Comparison of ENCODE assay signal across 1 worm cellular context in genomic region chrIII:5639893-5640292, ce11.
TF ChIP-seq lines count a peak whose summit lies in the region.

No protein-coding gene starts in this region.

TF ChIP-seq in whole organism, L1 larva, 84 proteins besides CTCF, POLR2A, EP300 and RAD21 (continued from another document):
- TF ChIP-seq nhr-28 (tag; optimal IDR thresholded peaks at IDR 0.05; lab: Kevin White, UChicago) = no peak
- no peak for TF ChIP-seq ceh-88 (GFP tag; IDR thresholded peaks at IDR 0.05; lab: Robert Waterston, UW)
- no peak for TF ChIP-seq ztf-4 (tag; optimal IDR thresholded peaks at IDR 0.05; lab: Kevin White, UChicago)
- peak; percentile 51 for TF ChIP-seq snu-23 (GFP tag; optimal IDR thresholded peaks at IDR 0.05; lab: Kevin White, UChicago)
- TF ChIP-seq lin-15B (tag; optimal IDR thresholded peaks at IDR 0.05; lab: Kevin White, UChicago) = no peak
- TF ChIP-seq mab-9 (GFP tag; IDR thresholded peaks at IDR 0.05; lab: Robert Waterston, UW) = no peak
- no peak for TF ChIP-seq nhr-85 (tag; lab: Kevin White, UChicago)
- TF ChIP-seq C34B4.2 (tag; optimal IDR thresholded peaks at IDR 0.05; lab: Kevin White, UChicago) = no peak
- TF ChIP-seq mdl-1 (tag; optimal IDR thresholded peaks at IDR 0.05; lab: Kevin White, UChicago) = no peak
- TF ChIP-seq nhr-76 (tag; optimal IDR thresholded peaks at IDR 0.05; lab: Kevin White, UChicago) = no peak
- no peak for TF ChIP-seq ztf-11 (tag; optimal IDR thresholded peaks at IDR 0.05; lab: Kevin White, UChicago)
- no peak for TF ChIP-seq ceh-8 (GFP tag; optimal IDR thresholded peaks at IDR 0.05; lab: Kevin White, UChicago)
- TF ChIP-seq ceh-63 (GFP tag; optimal IDR thresholded peaks at IDR 0.05; lab: Kevin White, UChicago) = no peak
- TF ChIP-seq efl-1 (optimal IDR thresholded peaks at IDR 0.05; lab: Kevin White, UChicago) = peak; percentile 34 to 53
- TF ChIP-seq efl-1 (GFP tag; optimal IDR thresholded peaks at IDR 0.05 in 1 of 2; lab: Kevin White, UChicago) = peak in 1 of 2 experiments; percentile 6
- TF ChIP-seq C04F5.9 (tag; optimal IDR thresholded peaks at IDR 0.05; lab: Kevin White, UChicago) = no peak
- TF ChIP-seq pqm-1 (tag; optimal IDR thresholded peaks at IDR 0.05; lab: Kevin White, UChicago) = no peak
- TF ChIP-seq mef-2 (tag; optimal IDR thresholded peaks at IDR 0.05; lab: Kevin White, UChicago) = peak; percentile 34
- peak; percentile 19 to 46 (median 46) for TF ChIP-seq ceh-82 (tag; optimal IDR thresholded peaks at IDR 0.05; lab: Kevin White, UChicago)
- no peak for TF ChIP-seq ama-1 (optimal IDR thresholded peaks at IDR 0.05; lab: Kevin White, UChicago)
- TF ChIP-seq ceh-90 (tag; optimal IDR thresholded peaks at IDR 0.05; lab: Kevin White, UChicago) = no peak
- TF ChIP-seq sup-37 (GFP tag; optimal IDR thresholded peaks at IDR 0.05; lab: Kevin White, UChicago) = no peak
- no peak for TF ChIP-seq aha-1 (tag; optimal IDR thresholded peaks at IDR 0.05; lab: Kevin White, UChicago)
- peak; percentile 38 for TF ChIP-seq tbx-2 (tag; optimal IDR thresholded peaks at IDR 0.05; lab: Kevin White, UChicago)
- no peak for TF ChIP-seq lin-39 (tag; optimal IDR thresholded peaks at IDR 0.05; lab: Kevin White, UChicago)
- TF ChIP-seq fkh-4 (tag; optimal IDR thresholded peaks at IDR 0.05; lab: Kevin White, UChicago; ENCODE audit: borderline replicate concordance) = no peak
- TF ChIP-seq elt-2 (tag; optimal IDR thresholded peaks at IDR 0.05; lab: Kevin White, UChicago) = no peak
